Fruit fly (Drosophila melanogaster) whole organism, embryonic: Measurements from ENCODE around the gene CG31549.

ENCODE experiments used
- Abd-B ChIP-seq: fragments of 200-800 bp; sonication (Bioruptor generic); optimal IDR thresholded peaks from 2 replicates; lab custom pipeline; 2018; ENCODE audit warnings: missing biosample characterization, mild to moderate bottlenecking, missing genetic modification characterization, moderate library complexity
- C15 ChIP-seq: fragments of 200-800 bp; sonication (Bioruptor generic); IDR thresholded peaks from 3 replicates; pipeline ENCODE4 v1.3.6; 2022; ENCODE audit warnings: missing biosample characterization, missing genetic modification characterization
- CG11247 ChIP-seq: fragments of 200-800 bp; sonication (Bioruptor generic); IDR thresholded peaks from 2 replicates; pipeline ENCODE4 v1.3.6; 2022; ENCODE audit warnings: missing biosample characterization, missing genetic modification characterization
- CG11696 ChIP-seq: fragments of 200-800 bp; sonication (Bioruptor generic); IDR thresholded peaks from 2 replicates; pipeline ENCODE4 v1.3.6; 2022; ENCODE audit warnings: missing biosample characterization, missing genetic modification characterization
- CG12104 ChIP-seq: fragments of 200-800 bp; sonication (Bioruptor generic); optimal IDR thresholded peaks from 3 replicates; lab custom pipeline; 2016; ENCODE audit warnings: missing biosample characterization, missing genetic modification characterization
- CG12769 ChIP-seq: fragments of 200-800 bp; sonication (Bioruptor generic); optimal IDR thresholded peaks from 2 replicates; lab custom pipeline; 2019; ENCODE audit warnings: missing biosample characterization, mild to moderate bottlenecking, missing genetic modification characterization, moderate library complexity
- CG15073 ChIP-seq: fragments of 200-800 bp; sonication (Bioruptor generic); optimal IDR thresholded peaks from 2 replicates; lab custom pipeline; 2016; ENCODE audit warnings: missing biosample characterization, missing genetic modification characterization
- CG18011 ChIP-seq: fragments of 200-800 bp; sonication (Bioruptor generic); optimal IDR thresholded peaks from 2 replicates; lab custom pipeline; 2017; ENCODE audit warnings: missing biosample characterization, missing genetic modification characterization, mild to moderate bottlenecking, moderate library complexity, missing genotype
- CG1832 ChIP-seq: fragments of 200-800 bp; sonication (Bioruptor generic); optimal IDR thresholded peaks from 2 replicates; lab custom pipeline; 2017; ENCODE audit warnings: missing biosample characterization, mild to moderate bottlenecking, missing genetic modification characterization, inconsistent platforms
- CG18599 ChIP-seq: fragments of 200-800 bp; sonication (Bioruptor generic); optimal IDR thresholded peaks from 3 replicates; lab custom pipeline; 2017; ENCODE audit warnings: missing biosample characterization, missing genetic modification characterization, mild to moderate bottlenecking, moderate library complexity, missing genetic modification reagents
- CG2875 ChIP-seq: fragments of 200-800 bp; sonication (Bioruptor generic); optimal IDR thresholded peaks from 2 replicates; lab custom pipeline; 2017; ENCODE audit warnings: missing biosample characterization, mild to moderate bottlenecking, missing genetic modification characterization, missing genetic modification reagents
- CG30020 ChIP-seq: fragments of 200-800 bp; optimal IDR thresholded peaks from 2 replicates; lab custom pipeline; 2019; ENCODE audit warnings: missing biosample characterization, mild to moderate bottlenecking, missing genetic modification characterization, moderate library complexity
- CG3407 ChIP-seq: fragments of 200-800 bp; sonication (Bioruptor generic); optimal IDR thresholded peaks from 2 replicates; lab custom pipeline; 2018; ENCODE audit warnings: missing biosample characterization, mild to moderate bottlenecking, missing genetic modification characterization
- CG6689 ChIP-seq: fragments of 200-800 bp; sonication (Bioruptor generic); IDR thresholded peaks from 2 replicates; pipeline ENCODE4 v1.3.6; 2022; ENCODE audit warnings: missing biosample characterization, missing genetic modification characterization
- CG7372 ChIP-seq: fragments of 200-800 bp; sonication (Bioruptor generic); IDR thresholded peaks from 2 replicates; pipeline ENCODE4 v1.3.6; 2022; ENCODE audit warnings: missing biosample characterization, missing genetic modification characterization
- CG7987 ChIP-seq: fragments of 200-800 bp; sonication (Bioruptor generic); optimal IDR thresholded peaks from 2 replicates; lab custom pipeline; 2018; ENCODE audit warnings: missing biosample characterization, mild to moderate bottlenecking, missing genetic modification characterization, moderate library complexity
- CG9215 ChIP-seq: fragments of 200-800 bp; sonication (Bioruptor generic); IDR thresholded peaks from 2 replicates; pipeline ENCODE4 v1.3.6; 2022; ENCODE audit warnings: missing biosample characterization, missing genetic modification characterization
- CG9876 ChIP-seq: fragments of 200-800 bp; sonication (Bioruptor generic); optimal IDR thresholded peaks from 2 replicates; lab custom pipeline; 2016; ENCODE audit warnings: missing biosample characterization, missing genetic modification characterization
- CHES-1-like ChIP-seq: fragments of 200-800 bp; sonication (Bioruptor generic); optimal IDR thresholded peaks from 2 replicates; lab custom pipeline; 2016; ENCODE audit warnings: missing biosample characterization, missing genetic modification characterization
- Chrac-16 ChIP-seq: fragments of 200-800 bp; sonication (Bioruptor generic); optimal IDR thresholded peaks from 3 replicates; lab custom pipeline; 2016; ENCODE audit warnings: missing biosample characterization, missing genetic modification characterization
- D ChIP-seq, 2 experiments: fragments of 200-800 bp in 1 of 2; fragments of >200 bp in 1 of 2; sonication (Bioruptor generic) in 1 of 2; optimal IDR thresholded peaks; 2 replicates in 1 of 2; 3 replicates in 1 of 2; lab custom pipeline; 2017; ENCODE audit warnings: mild to moderate bottlenecking in 1 of 2, missing biosample characterization in 1 of 2, missing genetic modification characterization in 1 of 2, missing genetic modification reagents in 1 of 2
- Ets97D ChIP-seq: fragments of 200-800 bp; sonication (Bioruptor generic); optimal IDR thresholded peaks from 3 replicates; lab custom pipeline; 2016; ENCODE audit warnings: missing biosample characterization, missing genetic modification characterization
- H15 ChIP-seq: fragments of 200-800 bp; sonication (Bioruptor generic); IDR thresholded peaks from 3 replicates; pipeline ENCODE4 v1.3.6; 2022; ENCODE audit warnings: missing biosample characterization, missing genetic modification characterization
- HmgZ ChIP-seq: fragments of 200-800 bp; sonication (Bioruptor generic); optimal IDR thresholded peaks from 2 replicates; lab custom pipeline; 2018; ENCODE audit warnings: missing biosample characterization, mild to moderate bottlenecking, missing genetic modification characterization
- Hmr ChIP-seq: fragments of 200-800 bp; sonication (Bioruptor generic); optimal IDR thresholded peaks from 3 replicates; lab custom pipeline; 2017; ENCODE audit warnings: mild to moderate bottlenecking, missing biosample characterization, missing genetic modification reagents, missing genetic modification characterization
- MTF-1 ChIP-seq: fragments of 200-800 bp; sonication (Bioruptor generic); optimal IDR thresholded peaks from 2 replicates; lab custom pipeline; 2018; ENCODE audit warnings: missing biosample characterization, mild to moderate bottlenecking, missing genetic modification characterization, borderline replicate concordance
- Nf-YA ChIP-seq: fragments of 200-800 bp; sonication (Bioruptor generic); IDR thresholded peaks from 2 replicates; pipeline ENCODE4 v1.3.6; 2022; ENCODE audit warnings: missing biosample characterization, missing genetic modification characterization
- Nf-YB ChIP-seq: fragments of 200-800 bp; sonication (Bioruptor generic); optimal IDR thresholded peaks from 3 replicates; lab custom pipeline; 2019; ENCODE audit warnings: missing biosample characterization, mild to moderate bottlenecking, missing genetic modification characterization, moderate library complexity
- Rx ChIP-seq: fragments of 200-800 bp; sonication (Bioruptor generic); IDR thresholded peaks from 2 replicates; pipeline ENCODE4 v1.3.6; 2022; ENCODE audit warnings: missing biosample characterization, missing genetic modification characterization
- Scr ChIP-seq: fragments of 200-800 bp; sonication (Bioruptor generic); IDR thresholded peaks from 2 replicates; pipeline ENCODE4 v1.3.6; 2022; ENCODE audit warnings: missing biosample characterization, missing genetic modification characterization; ENCODE audit not compliant: partially characterized antibody
- Sin3A ChIP-seq: fragments of >200 bp; optimal IDR thresholded peaks from 2 replicates; lab custom pipeline; 2018
- Ssrp ChIP-seq: fragments of 200-800 bp; sonication (Bioruptor generic); optimal IDR thresholded peaks from 2 replicates; lab custom pipeline; 2018; ENCODE audit warnings: missing biosample characterization, mild to moderate bottlenecking, missing genetic modification characterization, moderate library complexity
- Taf1 ChIP-seq: fragments of 200-800 bp; sonication (Bioruptor generic); IDR thresholded peaks from 2 replicates; pipeline ENCODE4 v1.3.6; 2022; ENCODE audit warnings: missing biosample characterization, missing genetic modification characterization
- Trl ChIP-seq, 3 experiments: fragments of >200 bp in 2 of 3; fragments of 200-800 bp in 1 of 3; sonication (Bioruptor generic) in 1 of 3; optimal IDR thresholded peaks; 2 replicates in 1 of 3; 3 replicates in 2 of 3; lab custom pipeline; 2016 to 2017; ENCODE audit warnings: missing biosample characterization in 1 of 3, missing genetic modification characterization in 1 of 3
- Usf ChIP-seq: fragments of 200-800 bp; sonication (Bioruptor generic); optimal IDR thresholded peaks from 2 replicates; lab custom pipeline; 2017; ENCODE audit warnings: missing genotype, missing biosample characterization, missing genetic modification characterization
- al ChIP-seq: fragments of 200-800 bp; sonication (Bioruptor generic); IDR thresholded peaks from 2 replicates; pipeline ENCODE4 v1.3.6; 2022; ENCODE audit warnings: missing biosample characterization, missing genetic modification characterization
- bigmax ChIP-seq: fragments of 200-800 bp; sonication (Bioruptor generic); optimal IDR thresholded peaks from 2 replicates; lab custom pipeline; 2018; ENCODE audit warnings: missing biosample characterization, mild to moderate bottlenecking, missing genetic modification characterization
- bowl ChIP-seq: fragments of 200-800 bp; sonication (Bioruptor generic); IDR thresholded peaks from 2 replicates; pipeline ENCODE4 v1.3.6; 2022; ENCODE audit warnings: missing biosample characterization, missing genetic modification characterization
- fd96Cb ChIP-seq: fragments of 200-800 bp; sonication (Bioruptor generic); optimal IDR thresholded peaks from 2 replicates; lab custom pipeline; 2018; ENCODE audit warnings: missing biosample characterization, mild to moderate bottlenecking, missing genetic modification characterization, moderate library complexity
- gce ChIP-seq: fragments of 200-800 bp; sonication (Bioruptor generic); IDR thresholded peaks from 3 replicates; pipeline ENCODE4 v1.3.6; 2022; ENCODE audit warnings: missing biosample characterization, missing genetic modification characterization
- ind ChIP-seq: fragments of 200-800 bp; sonication (Bioruptor generic); optimal IDR thresholded peaks from 3 replicates; lab custom pipeline; 2016; ENCODE audit warnings: missing biosample characterization, missing genetic modification characterization
- nom ChIP-seq: fragments of 200-800 bp; sonication (Bioruptor generic); optimal IDR thresholded peaks from 2 replicates; lab custom pipeline; 2017; ENCODE audit warnings: missing biosample characterization, missing genetic modification characterization, mild to moderate bottlenecking, moderate library complexity, missing genetic modification reagents
- pzg ChIP-seq: fragments of 200-800 bp; sonication (Bioruptor generic); optimal IDR thresholded peaks from 3 replicates; lab custom pipeline; 2018; ENCODE audit warnings: missing biosample characterization, mild to moderate bottlenecking, missing genetic modification characterization, moderate library complexity
- row ChIP-seq: fragments of 200-800 bp; sonication (Bioruptor generic); IDR thresholded peaks from 3 replicates; pipeline ENCODE4 v1.3.6; 2022; ENCODE audit warnings: missing biosample characterization, missing genetic modification characterization
- run ChIP-seq: fragments of 200-800 bp; sonication (Bioruptor generic); optimal IDR thresholded peaks from 3 replicates; lab custom pipeline; 2018; ENCODE audit warnings: missing biosample characterization, mild to moderate bottlenecking, missing genetic modification characterization
- toy ChIP-seq: fragments of 200-800 bp; sonication (Bioruptor generic); IDR thresholded peaks from 2 replicates; pipeline ENCODE4 v1.3.6; 2022; ENCODE audit warnings: missing biosample characterization, missing genetic modification characterization
- trem ChIP-seq: fragments of 200-800 bp; optimal IDR thresholded peaks from 3 replicates; lab custom pipeline; 2019; ENCODE audit warnings: missing biosample characterization, mild to moderate bottlenecking, missing genetic modification characterization, moderate library complexity
- tx ChIP-seq: fragments of 200-800 bp; sonication (Bioruptor generic); optimal IDR thresholded peaks from 2 replicates; lab custom pipeline; 2016; ENCODE audit warnings: missing biosample characterization, missing genetic modification characterization
- vfl ChIP-seq: fragments of 200-800 bp; sonication (Bioruptor generic); optimal IDR thresholded peaks from 2 replicates; lab custom pipeline; 2016; ENCODE audit warnings: missing biosample characterization, missing genetic modification characterization
- z ChIP-seq: fragments of 200-800 bp; sonication (Bioruptor generic); IDR thresholded peaks from 3 replicates; pipeline ENCODE4 v1.3.6; 2022; ENCODE audit warnings: missing biosample characterization, missing genetic modification characterization
- zen2 ChIP-seq: fragments of 200-800 bp; sonication (Bioruptor generic); IDR thresholded peaks from 3 replicates; pipeline ENCODE4 v1.3.6; 2022; ENCODE audit warnings: missing biosample characterization, missing genetic modification characterization; ENCODE audit not compliant: partially characterized antibody

CG31549 gene

dm6 chr3R:5591398-5591853 lies 40.6 kb upstream of the CG31549 start, which contains the start of the genes noi and Vha26 (continued):
- TF ChIP-seq toy (GFP tag; lab: Robert Waterston, UW) (no peak), Nf-YA (GFP tag; lab: Robert Waterston, UW) (no peak), pzg (GFP tag; lab: Kevin White, UChicago) (peak; percentile 90), Hmr (GFP tag; lab: Kevin White, UChicago) (no peak), gce (no peak), CHES-1-like (GFP tag; lab: Kevin White, UChicago) (peak; percentile 3), MTF-1 (GFP tag; lab: Kevin White, UChicago) (no peak), bowl (GFP tag; lab: Robert Waterston, UW) (no peak), CG12769 (no peak), CG7987 (GFP tag; lab: Kevin White, UChicago) (no peak), Abd-B (GFP tag; lab: Kevin White, UChicago) (no peak), D (optimal IDR thresholded peaks at IDR 0.05; lab: Kevin White, UChicago) (no peak), D (GFP tag; optimal IDR thresholded peaks at IDR 0.05; lab: Kevin White, UChicago) (no peak), CG18599 (no peak), Chrac-16 (no peak), vfl (GFP tag; lab: Kevin White, UChicago) (no peak), CG2875 (GFP tag; lab: Kevin White, UChicago) (peak; percentile 12), Scr (GFP tag; lab: Robert Waterston, UW) (peak; percentile 65), z (no peak), Trl (optimal IDR thresholded peaks at IDR 0.05; lab: Kevin White, UChicago) (no peak), Trl (GFP tag; optimal IDR thresholded peaks at IDR 0.05; lab: Kevin White, UChicago) (no peak), row (GFP tag; lab: Robert Waterston, UW) (peak; percentile 91), tx (GFP tag; lab: Kevin White, UChicago) (no peak), fd96Cb (tag; lab: Kevin White, UChicago) (peak; percentile 18), zen2 (GFP tag; lab: Robert Waterston, UW) (no peak), nom (no peak), bigmax (GFP tag; lab: Kevin White, UChicago) (no peak), CG9215 (GFP tag; lab: Robert Waterston, UW) (no peak), CG18011 (no peak), CG30020 (tag; lab: Kevin White, UChicago) (peak; percentile 97), CG7372 (GFP tag; lab: Robert Waterston, UW) (peak; percentile 21; the same call in 1 of the 2 replicates), Taf1 (GFP tag; lab: Robert Waterston, UW) (no peak), al (GFP tag; lab: Robert Waterston, UW) (no peak), Nf-YB (GFP tag; lab: Kevin White, UChicago) (no peak), CG11696 (GFP tag; lab: Robert Waterston, UW) (no peak), CG9876 (GFP tag; lab: Kevin White, UChicago) (no peak), CG12104 (GFP tag; lab: Kevin White, UChicago) (no peak), C15 (GFP tag; lab: Robert Waterston, UW) (no peak), ind (peak; percentile 38), Usf (no peak), HmgZ (tag; lab: Kevin White, UChicago) (peak; percentile 87), trem (tag; lab: Kevin White, UChicago) (peak; percentile 91), Sin3A (lab: Kevin White, UChicago) (peak; percentile 65), CG6689 (peak; percentile 34; the same call in 1 of the 2 replicates), CG3407 (no peak), Rx (GFP tag; lab: Robert Waterston, UW) (no peak), CG11247 (no peak), run (tag; lab: Kevin White, UChicago) (no peak), Ssrp (tag; lab: Kevin White, UChicago) (no peak), H15 (GFP tag; lab: Robert Waterston, UW) (no peak), CG1832 (GFP tag; lab: Kevin White, UChicago) (no peak), CG15073 (GFP tag; lab: Kevin White, UChicago) (no peak), Ets97D (GFP tag; lab: Kevin White, UChicago) (peak; percentile 77)
